Fruit fly (Drosophila melanogaster) whole organism, pupa: ENCODE data around the gene Or22c.

ENCODE experiments used
- CG10348 ChIP-seq: fragments of 200-800 bp; sonication (Bioruptor generic); IDR thresholded peaks from 2 replicates; pipeline ENCODE4 v1.3.6; 2022; ENCODE audit warnings: missing biosample characterization, missing genetic modification characterization
- CG12605 ChIP-seq: fragments of 200-800 bp; sonication (Bioruptor generic); IDR thresholded peaks from 2 replicates; pipeline ENCODE4 v1.3.6; 2022; ENCODE audit warnings: missing biosample characterization, missing genetic modification characterization
- CG15710 ChIP-seq: fragments of 200-800 bp; sonication (Bioruptor generic); optimal IDR thresholded peaks from 2 replicates; lab custom pipeline; 2018; ENCODE audit warnings: missing biosample characterization, mild to moderate bottlenecking, missing genetic modification characterization, moderate library complexity
- CG32121 ChIP-seq: fragments of 200-800 bp; sonication (Bioruptor generic); IDR thresholded peaks from 2 replicates; pipeline ENCODE4 v1.3.6; 2022; ENCODE audit warnings: missing biosample characterization, missing genetic modification characterization
- CG4496 ChIP-seq: fragments of 200-800 bp; sonication (Bioruptor generic); IDR thresholded peaks from 3 replicates; pipeline ENCODE4 v1.3.6; 2022; ENCODE audit warnings: missing biosample characterization, missing genetic modification characterization
- CG9948 ChIP-seq: fragments of 200-800 bp; sonication (Bioruptor generic); optimal IDR thresholded peaks from 2 replicates; lab custom pipeline; 2018; ENCODE audit warnings: missing biosample characterization, mild to moderate bottlenecking, missing genetic modification characterization, moderate library complexity
- D1 ChIP-seq: fragments of 200-800 bp; sonication (Bioruptor generic); optimal IDR thresholded peaks from 2 replicates; lab custom pipeline; 2018; ENCODE audit warnings: missing biosample characterization, mild to moderate bottlenecking, missing genetic modification characterization, moderate library complexity
- EcR ChIP-seq: fragments of 200-800 bp; sonication (Bioruptor generic); optimal IDR thresholded peaks from 3 replicates; lab custom pipeline; 2019; ENCODE audit warnings: missing biosample characterization, missing genetic modification characterization, mild to moderate bottlenecking, moderate library complexity, missing genetic modification reagents
- Ets98B ChIP-seq: fragments of 200-800 bp; sonication (Bioruptor generic); IDR thresholded peaks from 2 replicates; pipeline ENCODE4 v1.3.6; 2022; ENCODE audit warnings: missing biosample characterization, missing genetic modification characterization
- Pif1A ChIP-seq: fragments of 200-800 bp; sonication (Bioruptor generic); optimal IDR thresholded peaks from 3 replicates; lab custom pipeline; 2016; ENCODE audit warnings: missing biosample characterization, missing genetic modification characterization
- Pif1B ChIP-seq: fragments of 200-800 bp; sonication (Bioruptor generic); optimal IDR thresholded peaks from 3 replicates; lab custom pipeline; 2016; ENCODE audit warnings: missing biosample characterization, missing genetic modification characterization
- Snoo ChIP-seq: fragments of 200-800 bp; sonication (Bioruptor generic); optimal IDR thresholded peaks from 3 replicates; lab custom pipeline; 2017; ENCODE audit warnings: missing biosample characterization, mild to moderate bottlenecking, missing genetic modification characterization, inconsistent platforms
- fd96Ca ChIP-seq: fragments of 200-800 bp; sonication (Bioruptor generic); IDR thresholded peaks from 3 replicates; pipeline ENCODE4 v1.3.6; 2022; ENCODE audit warnings: missing biosample characterization, missing genetic modification characterization

- no peak for TF ChIP-seq Snoo
- no peak for TF ChIP-seq CG15710 (tag; lab: Kevin White, UChicago)
- no peak for TF ChIP-seq CG12605 (GFP tag; lab: Robert Waterston, UW)
- TF ChIP-seq fd96Ca: no peak
- no peak for TF ChIP-seq Pif1A (GFP tag; lab: Kevin White, UChicago)
- TF ChIP-seq D1 (tag; lab: Kevin White, UChicago): no peak
- no peak for TF ChIP-seq Pif1B
- no peak for TF ChIP-seq EcR
- no peak for TF ChIP-seq Ets98B (GFP tag; lab: Robert Waterston, UW)
- no peak for TF ChIP-seq CG10348 (GFP tag; lab: Robert Waterston, UW)
- TF ChIP-seq CG32121: no peak
- no peak for TF ChIP-seq CG4496
- no peak for TF ChIP-seq CG9948 (tag; lab: Kevin White, UChicago)
Observed at dm6 chr2L:2032076-2032475, 22.3 kb upstream of the Or22c start.
